Worm (Caenorhabditis elegans) whole organism, late embryonic: ENCODE data around the gene mlc-3.

Experiments
- C08G9.2 ChIP-seq: sonication (generic microtip); optimal IDR thresholded peaks from 2 replicates; lab custom pipeline; 2016; ENCODE audit warnings: mild to moderate bottlenecking, missing genetic modification characterization, moderate library complexity, missing compliant biosample characterization
- ama-1 ChIP-seq: fragments of 150-350 bp; optimal IDR thresholded peaks from 2 replicates; lab custom pipeline; 2014
- dmd-4 ChIP-seq: sonication (generic microtip); optimal IDR thresholded peaks from 2 replicates; lab custom pipeline; 2016; ENCODE audit warnings: borderline replicate concordance, missing genetic modification characterization, missing compliant biosample characterization
- hlh-13 ChIP-seq: fragments of 200-800 bp; sonication (Bioruptor generic); optimal IDR thresholded peaks from 2 replicates; lab custom pipeline; 2018; ENCODE audit warnings: mild to moderate bottlenecking, missing genetic modification characterization, missing compliant biosample characterization
- hlh-30 ChIP-seq: sonication (generic microtip); optimal IDR thresholded peaks from 2 replicates; lab custom pipeline; 2017; ENCODE audit warnings: antibody characterized with exemption, missing genetic modification characterization, missing compliant biosample characterization; ENCODE audit not compliant: insufficient read depth
- hlh-6 ChIP-seq: sonication (generic microtip); optimal IDR thresholded peaks from 2 replicates; lab custom pipeline; 2016; ENCODE audit warnings: missing genotype, missing genetic modification characterization, missing compliant biosample characterization
- hlh-8 ChIP-seq: sonication (generic microtip); optimal IDR thresholded peaks from 2 replicates; lab custom pipeline; 2016; ENCODE audit warnings: missing genotype, missing genetic modification characterization, missing compliant biosample characterization
- pha-2 ChIP-seq: sonication (generic microtip); optimal IDR thresholded peaks from 2 replicates; lab custom pipeline; 2017; ENCODE audit warnings: mild to moderate bottlenecking, missing genetic modification characterization, missing compliant biosample characterization
- pha-4 ChIP-seq: fragments of 150-350 bp; optimal IDR thresholded peaks from 2 replicates; lab custom pipeline; 2018; ENCODE audit warnings: missing biosample characterization, missing genetic modification reagents, missing genetic modification characterization
- pqm-1 ChIP-seq: sonication (generic microtip); optimal IDR thresholded peaks from 2 replicates; lab custom pipeline; 2016; ENCODE audit warnings: missing genetic modification characterization, missing compliant biosample characterization
- pros-1 ChIP-seq: fragments of 150-350 bp; optimal IDR thresholded peaks from 2 replicates; lab custom pipeline; 2014; ENCODE audit warnings: missing biosample characterization, missing genetic modification reagents, missing genetic modification characterization

DNA sequence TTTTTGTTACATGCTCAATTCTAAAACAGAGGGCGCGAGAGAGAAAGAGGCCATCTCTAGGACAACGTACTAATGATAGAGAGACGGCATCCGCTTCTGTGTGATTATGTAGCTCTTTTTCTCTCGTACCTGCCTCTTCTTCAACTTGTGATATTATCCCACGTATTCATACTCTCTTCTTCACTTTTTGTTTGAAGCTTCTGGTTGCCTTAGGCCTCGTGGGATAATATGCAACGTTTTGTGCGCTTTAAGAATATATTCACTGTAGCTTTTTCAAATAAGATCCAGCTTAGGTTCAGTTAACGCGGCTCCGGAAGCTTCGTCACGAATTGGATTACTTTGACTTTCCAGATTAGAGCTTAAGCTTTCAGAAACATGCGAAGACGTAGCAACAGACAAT, 17.9 kb downstream of the mlc-3 start, which contains the start of the genes F56D2.8 and uev-2:
- no peak for TF ChIP-seq pha-2 (tag; lab: Kevin White, UChicago)
- no peak for TF ChIP-seq ama-1 (lab: Kevin White, UChicago)
- TF ChIP-seq hlh-30: no peak
- no peak for TF ChIP-seq hlh-6 (tag; lab: Kevin White, UChicago)
- no peak for TF ChIP-seq hlh-8 (tag; lab: Kevin White, UChicago)
- TF ChIP-seq pros-1 (tag; lab: Kevin White, UChicago): no peak
- no peak for TF ChIP-seq pha-4 (tag; lab: Kevin White, UChicago)
- TF ChIP-seq pqm-1: no peak
- no peak for TF ChIP-seq hlh-13 (GFP tag; lab: Kevin White, UChicago)
- no peak for TF ChIP-seq C08G9.2 (tag; lab: Kevin White, UChicago)
- TF ChIP-seq dmd-4 (tag; lab: Kevin White, UChicago): no peak
